Worm (Caenorhabditis elegans) whole organism, L3 larva: ENCODE data around the gene ZK287.9.
A peak's percentile ranks its signal among the peaks of the same experiment; 100 is the strongest.

ENCODE experiments used
- R02D3.7 ChIP-seq: fragments of 150-350 bp; optimal IDR thresholded peaks from 2 replicates; lab custom pipeline; 2014; ENCODE audit warnings: missing biosample characterization, missing genetic modification characterization
- ZK546.5 ChIP-seq: sonication (generic microtip); optimal IDR thresholded peaks from 2 replicates; lab custom pipeline; 2017; ENCODE audit warnings: missing biosample characterization, missing genetic modification characterization
- ama-1 ChIP-seq: fragments of 150-350 bp; optimal IDR thresholded peaks from 2 replicates; lab custom pipeline; 2018
- ceh-16 ChIP-seq: sonication (generic microtip); optimal IDR thresholded peaks from 2 replicates; lab custom pipeline; 2017; ENCODE audit warnings: missing biosample characterization, missing genetic modification characterization
- ceh-82 ChIP-seq: fragments of 150-350 bp; optimal IDR thresholded peaks from 2 replicates; lab custom pipeline; 2014; ENCODE audit warnings: missing biosample characterization, missing genetic modification characterization
- ceh-9 ChIP-seq: sonication (generic microtip); optimal IDR thresholded peaks from 2 replicates; lab custom pipeline; 2018; ENCODE audit warnings: missing biosample characterization, missing genetic modification characterization
- daf-12 ChIP-seq: fragments of 150-350 bp; optimal IDR thresholded peaks from 2 replicates; lab custom pipeline; 2014; ENCODE audit warnings: missing biosample characterization, missing genetic modification reagents, missing genetic modification characterization
- egl-27 ChIP-seq: sonication (generic microtip); optimal IDR thresholded peaks from 4 replicates; lab custom pipeline; 2017; ENCODE audit warnings: missing biosample characterization, missing genetic modification reagents, missing genetic modification characterization
- egl-5 ChIP-seq: fragments of 150-350 bp; optimal IDR thresholded peaks from 2 replicates; lab custom pipeline; 2017; ENCODE audit warnings: missing biosample characterization, missing genetic modification reagents, missing genetic modification characterization, inconsistent platforms
- elt-1 ChIP-seq: fragments of 150-350 bp; optimal IDR thresholded peaks from 2 replicates; lab custom pipeline; 2014; ENCODE audit warnings: missing biosample characterization, missing genetic modification characterization
- elt-2 ChIP-seq: sonication (generic microtip); optimal IDR thresholded peaks from 2 replicates; lab custom pipeline; 2016; ENCODE audit warnings: missing genetic modification reagents, mild to moderate bottlenecking, missing genetic modification characterization, missing compliant biosample characterization
- elt-3 ChIP-seq, 3 experiments: fragments of 150-350 bp in 1 of 3; sonication (generic microtip) in 2 of 3; optimal IDR thresholded peaks; 2 replicates in 2 of 3; 4 replicates in 1 of 3; lab custom pipeline; 2014 to 2017; ENCODE audit warnings: missing biosample characterization in 3 of 3, missing genetic modification characterization in 3 of 3
- fkh-10 ChIP-seq: sonication (generic microtip); optimal IDR thresholded peaks from 2 replicates; lab custom pipeline; 2017; ENCODE audit warnings: missing biosample characterization, missing genetic modification reagents, missing genetic modification characterization
- fkh-2 ChIP-seq: fragments of 150-350 bp; optimal IDR thresholded peaks from 2 replicates; lab custom pipeline; 2014; ENCODE audit warnings: missing biosample characterization, missing genetic modification reagents, missing genetic modification characterization
- jun-1 ChIP-seq: fragments of 150-350 bp; optimal IDR thresholded peaks from 2 replicates; lab custom pipeline; 2014; ENCODE audit warnings: missing biosample characterization, missing genetic modification reagents, missing genetic modification characterization
- lin-15B ChIP-seq: fragments of 150-350 bp; optimal IDR thresholded peaks from 2 replicates; lab custom pipeline; 2014; ENCODE audit warnings: missing biosample characterization, missing genetic modification characterization
- lin-39 ChIP-seq: fragments of 150-350 bp; optimal IDR thresholded peaks from 2 replicates; lab custom pipeline; 2018; ENCODE audit warnings: missing biosample characterization, missing genetic modification reagents, missing genetic modification characterization
- lsy-12 ChIP-seq: sonication (generic microtip); optimal IDR thresholded peaks from 2 replicates; lab custom pipeline; 2016; ENCODE audit warnings: mild to moderate bottlenecking, missing genetic modification characterization, missing compliant biosample characterization
- mml-1 ChIP-seq: fragments of 150-350 bp; sonication (generic microtip); optimal IDR thresholded peaks from 3 replicates; lab custom pipeline; 2014; ENCODE audit warnings: missing biosample characterization, missing genetic modification characterization
- nhr-11 ChIP-seq: fragments of 150-350 bp; optimal IDR thresholded peaks from 2 replicates; lab custom pipeline; 2014; ENCODE audit warnings: missing biosample characterization, missing genetic modification characterization
- nhr-12 ChIP-seq: fragments of 150-350 bp; optimal IDR thresholded peaks from 2 replicates; lab custom pipeline; 2014; ENCODE audit warnings: missing biosample characterization, missing genetic modification characterization
- nhr-23 ChIP-seq: fragments of 150-350 bp; optimal IDR thresholded peaks from 2 replicates; lab custom pipeline; 2014; ENCODE audit warnings: missing biosample characterization, missing genetic modification reagents, missing genetic modification characterization
- nhr-237 ChIP-seq: fragments of 150-350 bp; optimal IDR thresholded peaks from 2 replicates; lab custom pipeline; 2014; ENCODE audit warnings: missing biosample characterization, missing genetic modification characterization
- nhr-25 ChIP-seq: sonication (generic microtip); optimal IDR thresholded peaks from 2 replicates; lab custom pipeline; 2017; ENCODE audit warnings: missing biosample characterization, missing genetic modification characterization
- nhr-28 ChIP-seq: fragments of 150-350 bp; optimal IDR thresholded peaks from 2 replicates; lab custom pipeline; 2014; ENCODE audit warnings: missing biosample characterization, missing genetic modification characterization
- nhr-43 ChIP-seq: sonication (generic microtip); optimal IDR thresholded peaks from 2 replicates; lab custom pipeline; 2016; ENCODE audit warnings: mild to moderate bottlenecking, missing genetic modification characterization, missing compliant biosample characterization; ENCODE audit not compliant: poor library complexity, severe bottlenecking
- nhr-67 ChIP-seq: fragments of 150-350 bp; optimal IDR thresholded peaks from 2 replicates; lab custom pipeline; 2014; ENCODE audit warnings: missing biosample characterization, missing genetic modification characterization
- nhr-76 ChIP-seq: fragments of 150-350 bp; sonication (generic microtip); optimal IDR thresholded peaks from 5 replicates; lab custom pipeline; 2014; ENCODE audit warnings: missing biosample characterization, missing genetic modification characterization
- pha-4 ChIP-seq: fragments of 150-350 bp; optimal IDR thresholded peaks from 2 replicates; lab custom pipeline; 2014; ENCODE audit warnings: missing biosample characterization, missing genetic modification reagents, missing genetic modification characterization
- pqm-1 ChIP-seq: fragments of 150-350 bp; optimal IDR thresholded peaks from 2 replicates; lab custom pipeline; 2017; ENCODE audit warnings: missing biosample characterization, missing genetic modification characterization, inconsistent platforms
- sea-2 ChIP-seq: fragments of 150-350 bp; sonication (generic microtip); optimal IDR thresholded peaks from 4 replicates; lab custom pipeline; 2014; ENCODE audit warnings: missing biosample characterization, missing genetic modification reagents, missing genetic modification characterization
- tbx-2 ChIP-seq: sonication (generic microtip); optimal IDR thresholded peaks from 2 replicates; lab custom pipeline; 2016; ENCODE audit warnings: mild to moderate bottlenecking, missing genetic modification characterization, missing compliant biosample characterization
- unc-62 ChIP-seq: fragments of 150-350 bp; sonication (generic microtip); optimal IDR thresholded peaks from 4 replicates; lab custom pipeline; 2014; ENCODE audit warnings: missing biosample characterization, missing genetic modification reagents, missing genetic modification characterization
- ztf-4 ChIP-seq: fragments of 150-350 bp; optimal IDR thresholded peaks from 2 replicates; lab custom pipeline; 2014; ENCODE audit warnings: missing biosample characterization, missing genetic modification characterization

Gene ZK287.9

ce11 chrV:9651294-9651693 is 27.9 kb upstream of the ZK287.9 start, which contains the start of gene T06E4.21:
Gene T06E4.21, plus strand, starts transcription at chrV:9651594.
- no peak for TF ChIP-seq nhr-43 (tag; lab: Kevin White, UChicago)
- TF ChIP-seq ceh-16 (tag; lab: Kevin White, UChicago) = no peak
- TF ChIP-seq pqm-1 (tag; lab: Kevin White, UChicago) = no peak
- TF ChIP-seq elt-3 (tag; optimal IDR thresholded peaks at IDR 0.05; lab: Kevin White, UChicago) = no peak
- TF ChIP-seq jun-1 (tag; lab: Kevin White, UChicago) = no peak
- no peak for TF ChIP-seq egl-5 (tag; lab: Kevin White, UChicago)
- TF ChIP-seq nhr-76 (tag; lab: Kevin White, UChicago) = no peak
- TF ChIP-seq fkh-10 = no peak
- TF ChIP-seq tbx-2 (tag; lab: Kevin White, UChicago) = no peak
- no peak for TF ChIP-seq R02D3.7 (tag; lab: Kevin White, UChicago)
- TF ChIP-seq ztf-4 (tag; lab: Kevin White, UChicago) = no peak
- TF ChIP-seq pha-4 (tag; lab: Kevin White, UChicago) = no peak
- no peak for TF ChIP-seq daf-12
- no peak for TF ChIP-seq lsy-12 (tag; lab: Kevin White, UChicago)
- no peak for TF ChIP-seq elt-1 (tag; lab: Kevin White, UChicago)
- no peak for TF ChIP-seq fkh-2 (tag; lab: Kevin White, UChicago)
- TF ChIP-seq, all 47 proteins: peak for 0

DNA sequence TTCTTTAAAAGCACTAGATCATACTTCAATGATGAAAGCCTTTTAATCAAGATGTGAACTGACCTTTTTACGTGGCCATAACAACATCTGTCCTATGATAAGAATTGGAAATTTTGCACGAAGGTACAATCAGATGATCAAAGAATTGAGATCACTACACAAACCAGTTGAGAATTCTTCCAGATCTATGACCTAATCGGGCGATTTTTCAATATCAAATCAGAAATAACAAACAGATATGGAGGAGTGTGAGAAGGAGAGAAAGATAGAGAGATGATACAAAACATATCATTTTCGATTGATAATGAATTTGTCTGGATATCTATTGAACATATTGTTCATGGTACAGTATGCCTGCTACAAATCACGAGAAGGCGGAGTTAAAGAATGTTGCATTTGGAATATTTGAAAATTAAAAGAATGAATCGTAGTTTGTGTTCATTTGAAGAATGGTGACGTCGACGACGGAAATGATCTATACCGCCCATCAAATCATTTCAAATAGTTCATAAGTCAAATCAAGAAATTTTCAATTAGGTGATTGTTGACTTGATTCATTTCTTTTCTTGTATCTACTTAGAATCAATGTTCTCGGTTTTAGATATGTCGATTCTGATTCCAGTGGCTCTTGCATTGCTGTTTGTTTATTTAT is 24.9 kb upstream of the ZK287.9 start, which contains the start of gene cyp-29A4:
TSS of gene cyp-29A4 (plus strand) at position 602 of the 652 bp plus-strand sequence.
- no peak for TF ChIP-seq ceh-9
- peak; percentile 28 to 93 (median 71) for TF ChIP-seq elt-3 (tag; optimal IDR thresholded peaks at IDR 0.05; lab: Kevin White, UChicago)
- peak; percentile 73 for TF ChIP-seq nhr-23 (tag; lab: Kevin White, UChicago)
- TF ChIP-seq mml-1 = no peak
- no peak for TF ChIP-seq egl-27 (tag; lab: Kevin White, UChicago)
- TF ChIP-seq nhr-43 (tag; lab: Kevin White, UChicago) = peak; percentile 74
- no peak for TF ChIP-seq lin-15B

ce11 chrV:9661514-9661913 is 17.6 kb upstream of the ZK287.9 start, which contains the start of gene pitr-4:
Gene pitr-4, minus strand, starts transcription at chrV:9661614.
- TF ChIP-seq nhr-237 = no peak
- no peak for TF ChIP-seq fkh-10
- no peak for TF ChIP-seq sea-2 (GFP tag; lab: Kevin White, UChicago)
- no peak for TF ChIP-seq nhr-28 (tag; lab: Kevin White, UChicago)
- TF ChIP-seq nhr-11 = no peak
- TF ChIP-seq pha-4 (tag; lab: Kevin White, UChicago) = no peak
- no peak for TF ChIP-seq nhr-25 (tag; lab: Kevin White, UChicago)
- no peak for TF ChIP-seq nhr-12 (tag; lab: Kevin White, UChicago)
- TF ChIP-seq ZK546.5 (tag; lab: Kevin White, UChicago) = no peak
- no peak for TF ChIP-seq elt-1 (tag; lab: Kevin White, UChicago)

ce11 chrV:9663948-9664347 is 15.2 kb upstream of the ZK287.9 start:
- no peak for TF ChIP-seq ceh-82 (tag; lab: Kevin White, UChicago)
- no peak for TF ChIP-seq nhr-67
- no peak for TF ChIP-seq nhr-11
- no peak for TF ChIP-seq tbx-2 (tag; lab: Kevin White, UChicago)
- TF ChIP-seq elt-1 (tag; lab: Kevin White, UChicago) = no peak
- TF ChIP-seq unc-62 (GFP tag; lab: Kevin White, UChicago) = no peak
- no peak for TF ChIP-seq pqm-1 (tag; lab: Kevin White, UChicago)
- no peak for TF ChIP-seq elt-2 (tag; lab: Kevin White, UChicago)
- TF ChIP-seq pha-4 (tag; lab: Kevin White, UChicago) = no peak
- TF ChIP-seq lin-39 (tag; lab: Kevin White, UChicago) = no peak
- TF ChIP-seq nhr-76 (tag; lab: Kevin White, UChicago) = no peak
- TF ChIP-seq ama-1 (lab: Kevin White, UChicago) = no peak
- no peak for TF ChIP-seq nhr-25 (tag; lab: Kevin White, UChicago)
- TF ChIP-seq ceh-9 = no peak
- TF ChIP-seq, all 47 proteins: peak for 0
